Worm (Caenorhabditis elegans): ENCODE measurements around the gene srj-22.

DNA sequence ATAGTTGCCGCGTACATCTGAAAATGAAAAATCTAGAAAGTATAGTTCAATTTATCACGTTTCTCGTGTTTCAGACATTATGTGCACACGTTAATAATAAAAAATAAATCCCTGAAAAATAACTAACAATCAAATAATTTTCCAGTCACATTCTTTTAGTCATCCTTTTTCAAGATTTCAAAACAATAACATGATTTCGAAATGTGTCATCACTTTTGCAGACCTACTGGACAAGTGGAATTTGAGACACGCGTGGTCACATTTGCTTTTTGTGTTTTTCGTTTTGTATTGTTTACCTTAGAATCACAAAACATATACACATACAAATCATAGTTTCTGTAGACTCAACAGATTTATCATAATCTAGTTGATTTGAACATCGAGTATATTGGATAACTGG lies 34.2 kb downstream of the srj-22 start:
- TF ChIP-seq fkh-10 (GFP tag; optimal IDR thresholded peaks at IDR 0.05) = no peak
- no peak for TF ChIP-seq unc-86 (tag; optimal IDR thresholded peaks at IDR 0.05)
- TF ChIP-seq nhr-11 (tag; optimal IDR thresholded peaks at IDR 0.05) = no peak
- TF ChIP-seq C16A3.4 (tag; optimal IDR thresholded peaks at IDR 0.05) = no peak
- no peak for TF ChIP-seq zip-4 (GFP tag; optimal IDR thresholded peaks at IDR 0.05)
- TF ChIP-seq lin-13 (GFP tag; optimal IDR thresholded peaks at IDR 0.05) = no peak
- TF ChIP-seq nhr-84 (tag; optimal IDR thresholded peaks at IDR 0.05) = no peak
- TF ChIP-seq mep-1 (tag; optimal IDR thresholded peaks at IDR 0.05) = no peak
- no peak for TF ChIP-seq lsy-2 (tag; optimal IDR thresholded peaks at IDR 0.05)
- no peak for TF ChIP-seq aly-2 (tag; optimal IDR thresholded peaks at IDR 0.05)
- TF ChIP-seq ztf-11 (tag; optimal IDR thresholded peaks at IDR 0.05) = no peak
- no peak for TF ChIP-seq irx-1 (tag; optimal IDR thresholded peaks at IDR 0.05)
- no peak for TF ChIP-seq elt-2 (tag; optimal IDR thresholded peaks at IDR 0.05)
- TF ChIP-seq ama-1 (optimal IDR thresholded peaks at IDR 0.05) = no peak

Measured in whole organism, L1 larva.